Fruit fly (Drosophila melanogaster) Kc167 (cell line): Measurements from ENCODE around the gene CCT4.

ENCODE experiments used
- Myc ChIP-seq: fragments of >200 bp; optimal IDR thresholded peaks from 2 replicates; lab custom pipeline; 2017; ENCODE audit warnings: missing external identifiers
- h ChIP-seq: fragments of >200 bp; optimal IDR thresholded peaks from 3 replicates; lab custom pipeline; 2018; ENCODE audit warnings: missing external identifiers

DNA sequence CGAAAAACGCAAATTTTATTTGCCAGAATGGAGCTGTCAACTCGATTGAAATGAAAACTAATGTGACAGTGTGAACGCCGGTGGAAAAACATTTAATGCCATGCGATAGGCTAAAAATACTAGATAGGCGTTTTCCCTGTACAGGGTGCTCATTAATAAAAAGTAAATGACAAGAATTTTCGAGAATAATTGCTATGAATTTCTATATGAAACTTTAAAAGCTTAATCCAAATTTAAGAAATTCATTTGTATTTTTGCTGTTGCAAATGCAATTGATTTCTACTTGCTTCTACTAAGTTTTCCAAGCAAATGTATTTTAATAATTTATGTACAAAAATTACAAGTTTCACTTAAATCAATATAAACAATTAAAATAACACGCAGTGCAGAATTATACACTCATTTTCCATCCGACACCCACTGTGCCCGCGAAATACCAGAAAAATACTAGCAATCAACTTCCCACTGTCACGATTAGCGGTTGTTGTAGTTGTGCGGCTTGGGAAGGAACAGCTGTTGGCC, 29.1 kb upstream of the CCT4 start, which contains the start of gene Pih1D1:
- no peak for TF ChIP-seq Myc
- TF ChIP-seq h (lab: Kevin White, UChicago): no peak
